Worm (Caenorhabditis elegans): Measurements from ENCODE around the gene tufm-1.
A peak's percentile ranks its signal among the peaks of the same experiment; 100 is the strongest.

Gene tufm-1

ce11 chrIII:2770752-2771151 is 44.0 kb downstream of the tufm-1 start:
- TF ChIP-seq nhr-6 (tag; optimal IDR thresholded peaks at IDR 0.05) (no peak), gmeb-1 (tag; optimal IDR thresholded peaks at IDR 0.05) (no peak), ztf-1 (GFP tag; conservative IDR thresholded peaks at IDR 0.05) (no peak), snpc-4 (tag; optimal IDR thresholded peaks at IDR 0.05) (no peak)

- TF ChIP-seq nhr-12 (tag; optimal IDR thresholded peaks at IDR 0.05), result no peak
- TF ChIP-seq unc-39 (tag; optimal IDR thresholded peaks at IDR 0.05), result no peak
- TF ChIP-seq ceh-82 (tag; optimal IDR thresholded peaks at IDR 0.05), result no peak
- no peak for TF ChIP-seq alr-1 (tag; optimal IDR thresholded peaks at IDR 0.05)
- TF ChIP-seq nhr-129 (tag; optimal IDR thresholded peaks at IDR 0.05), result no peak
- no peak for TF ChIP-seq peb-1 (tag; optimal IDR thresholded peaks at IDR 0.05)
- no peak for TF ChIP-seq F13H6.1 (tag; optimal IDR thresholded peaks at IDR 0.05)
- TF ChIP-seq snpc-4 (tag; optimal IDR thresholded peaks at IDR 0.05), result no peak
- TF ChIP-seq mbf-1 (tag; optimal IDR thresholded peaks at IDR 0.05), result no peak
- no peak for TF ChIP-seq sma-9 (GFP tag; optimal IDR thresholded peaks at IDR 0.05)
- no peak for TF ChIP-seq sma-9 (tag; optimal IDR thresholded peaks at IDR 0.05)
- TF ChIP-seq ceh-16 (tag; optimal IDR thresholded peaks at IDR 0.05), result no peak
- no peak for TF ChIP-seq unc-55 (GFP tag; optimal IDR thresholded peaks at IDR 0.05)
- TF ChIP-seq elt-3 (tag; optimal IDR thresholded peaks at IDR 0.05), result no peak
- no peak for TF ChIP-seq fos-1 (tag; optimal IDR thresholded peaks at IDR 0.05)
- no peak for TF ChIP-seq skn-1 (tag; optimal IDR thresholded peaks at IDR 0.05)
- no peak for TF ChIP-seq ztf-4 (tag; optimal IDR thresholded peaks at IDR 0.05)
- no peak for TF ChIP-seq unc-62 (GFP tag; optimal IDR thresholded peaks at IDR 0.05)
- no peak for TF ChIP-seq aly-2 (tag; optimal IDR thresholded peaks at IDR 0.05)
Observed at ce11 chrIII:2769078-2769477, 45.7 kb downstream of the tufm-1 start.

ce11 chrIII:2768635-2769034 is 46.1 kb downstream of the tufm-1 start, which contains the start of gene swsn-3:
swsn-3 (minus strand) TSS chrIII:2768679.
- TF ChIP-seq sem-4 (tag; optimal IDR thresholded peaks at IDR 0.05), result peak; percentile 77
- peak; percentile 94 for TF ChIP-seq lin-11 (tag; optimal IDR thresholded peaks at IDR 0.05)
- no peak for TF ChIP-seq lin-39 (tag; optimal IDR thresholded peaks at IDR 0.05)
- TF ChIP-seq C34F6.9 (tag; optimal IDR thresholded peaks at IDR 0.05), result peak; percentile 91
- TF ChIP-seq egl-27 (tag; optimal IDR thresholded peaks at IDR 0.05), result peak; percentile 60
- TF ChIP-seq elt-3 (tag; optimal IDR thresholded peaks at IDR 0.05), result no peak
- peak; percentile 92 for TF ChIP-seq lin-13 (GFP tag; optimal IDR thresholded peaks at IDR 0.05)
- peak; percentile 32 for TF ChIP-seq nhr-77 (tag; optimal IDR thresholded peaks at IDR 0.05)
- TF ChIP-seq ztf-11 (tag; optimal IDR thresholded peaks at IDR 0.05), result peak; percentile 30
- TF ChIP-seq elt-1 (tag; optimal IDR thresholded peaks at IDR 0.05), result no peak
- TF ChIP-seq blmp-1 (tag; optimal IDR thresholded peaks at IDR 0.05; ENCODE audit: insufficient read depth), result peak; percentile 39
- peak; percentile 48 for TF ChIP-seq R02D3.7 (tag; optimal IDR thresholded peaks at IDR 0.05)
- TF ChIP-seq mbf-1 (tag; optimal IDR thresholded peaks at IDR 0.05), result no peak
- TF ChIP-seq nhr-11 (tag; optimal IDR thresholded peaks at IDR 0.05), result no peak
- TF ChIP-seq fos-1 (tag; optimal IDR thresholded peaks at IDR 0.05), result peak; percentile 67
- TF ChIP-seq unc-39 (tag; optimal IDR thresholded peaks at IDR 0.05), result no peak
- TF ChIP-seq unc-55 (GFP tag; optimal IDR thresholded peaks at IDR 0.05), result peak; percentile 96
- peak; percentile 89 for TF ChIP-seq gmeb-1 (tag; optimal IDR thresholded peaks at IDR 0.05)
- TF ChIP-seq F13H6.1 (tag; optimal IDR thresholded peaks at IDR 0.05), result peak; percentile 89
- peak; percentile 14 for TF ChIP-seq ztf-4 (tag; optimal IDR thresholded peaks at IDR 0.05)
- peak; percentile 53 for TF ChIP-seq ceh-16 (tag; optimal IDR thresholded peaks at IDR 0.05)
- peak; percentile 91 for TF ChIP-seq crh-2 (tag; optimal IDR thresholded peaks at IDR 0.05)
- TF ChIP-seq sma-9 (GFP tag; optimal IDR thresholded peaks at IDR 0.05), result peak; percentile 86
- no peak for TF ChIP-seq sma-9 (tag; optimal IDR thresholded peaks at IDR 0.05)
- TF ChIP-seq nhr-12 (tag; optimal IDR thresholded peaks at IDR 0.05), result no peak
- peak; percentile 55 to 71 for TF ChIP-seq mdl-1 (tag; optimal IDR thresholded peaks at IDR 0.05)
- peak; percentile 91 for TF ChIP-seq mab-5 (tag; optimal IDR thresholded peaks at IDR 0.05)
- TF ChIP-seq sma-3 (GFP tag; optimal IDR thresholded peaks at IDR 0.05), result peak; percentile 83
- peak; percentile 27 for TF ChIP-seq ama-1 (optimal IDR thresholded peaks at IDR 0.05)
- TF ChIP-seq nhr-21 (tag; optimal IDR thresholded peaks at IDR 0.05), result peak; percentile 56
- no peak for TF ChIP-seq unc-62 (GFP tag; optimal IDR thresholded peaks at IDR 0.05)
- peak; percentile 70 for TF ChIP-seq snpc-4 (tag; optimal IDR thresholded peaks at IDR 0.05)
- TF ChIP-seq dmd-4 (tag; optimal IDR thresholded peaks at IDR 0.05), result no peak
- TF ChIP-seq lsy-2 (tag; optimal IDR thresholded peaks at IDR 0.05), result peak; percentile 85 to 94
- no peak for TF ChIP-seq alr-1 (tag; optimal IDR thresholded peaks at IDR 0.05)
- TF ChIP-seq Y55F3AM.14 (GFP tag; optimal IDR thresholded peaks at IDR 0.05), result peak; percentile 56
- TF ChIP-seq skn-1 (tag; optimal IDR thresholded peaks at IDR 0.05), result peak; percentile 55
- TF ChIP-seq nhr-25 (tag; optimal IDR thresholded peaks at IDR 0.05), result peak; percentile 89
- no peak for TF ChIP-seq peb-1 (tag; optimal IDR thresholded peaks at IDR 0.05)
- TF ChIP-seq ZK546.5 (tag; optimal IDR thresholded peaks at IDR 0.05), result peak; percentile 52
- TF ChIP-seq ztf-1 (GFP tag; conservative IDR thresholded peaks at IDR 0.05), result no peak
- peak; percentile 25 for TF ChIP-seq ceh-82 (tag; optimal IDR thresholded peaks at IDR 0.05)
- peak; percentile 43 for TF ChIP-seq nhr-237 (tag; optimal IDR thresholded peaks at IDR 0.05)
- TF ChIP-seq nhr-23 (tag; optimal IDR thresholded peaks at IDR 0.05), result no peak
- TF ChIP-seq nhr-10 (tag; optimal IDR thresholded peaks at IDR 0.05), result peak; percentile 63
- TF ChIP-seq zag-1 (tag; optimal IDR thresholded peaks at IDR 0.05), result peak; percentile 25
- no peak for TF ChIP-seq aly-2 (tag; optimal IDR thresholded peaks at IDR 0.05)
